Fruit fly (Drosophila melanogaster): ENCODE results near the gene PolrMT.

Gene PolrMT

DNA sequence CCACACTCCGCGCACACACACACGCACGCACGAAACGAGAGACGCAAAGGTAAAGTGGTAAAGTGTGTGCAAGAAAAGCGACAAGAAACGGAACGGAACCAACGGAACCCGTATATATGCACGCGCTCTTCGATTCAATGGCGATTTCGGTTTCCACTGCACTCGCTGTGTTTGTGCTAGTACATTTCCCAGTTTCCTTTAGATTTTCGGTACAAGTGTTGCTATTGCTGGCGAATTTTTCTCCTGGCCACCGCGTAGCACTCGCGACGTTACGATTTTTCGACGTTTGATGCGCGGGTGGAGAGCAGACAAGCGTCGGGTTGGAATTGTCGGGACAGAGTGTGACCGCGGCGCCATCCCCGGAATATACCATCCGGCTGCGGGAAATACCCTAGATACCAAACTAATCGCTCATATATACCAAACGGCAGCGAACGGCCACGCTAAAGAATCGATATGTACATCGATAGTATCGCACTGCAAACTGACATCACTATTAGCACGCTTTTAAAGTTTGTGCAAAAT, 30.6 kb downstream of the PolrMT start, which contains the start of the genes S and ast (continued):
- peak; percentile 49 for TF ChIP-seq pros (GFP tag; optimal IDR thresholded peaks at IDR 0.05)
- no peak for TF ChIP-seq B-H2 (GFP tag; optimal IDR thresholded peaks at IDR 0.05)
- TF ChIP-seq Kr (GFP tag; optimal IDR thresholded peaks at IDR 0.05) = no peak
- TF ChIP-seq disco-r (GFP tag; optimal IDR thresholded peaks at IDR 0.05) = no peak
- TF ChIP-seq chm (GFP tag; IDR thresholded peaks at IDR 0.05) = peak; percentile 78
- TF ChIP-seq CG6175 (GFP tag; IDR thresholded peaks at IDR 0.05) = no peak
- TF ChIP-seq Hr3 (GFP tag; optimal IDR thresholded peaks at IDR 0.05) = no peak
- no peak for TF ChIP-seq luna (GFP tag; optimal IDR thresholded peaks at IDR 0.05)
- TF ChIP-seq ato (GFP tag; IDR thresholded peaks at IDR 0.05; ENCODE audit: partially characterized antibody) = peak; percentile 95
- no peak for TF ChIP-seq Fer2 (tag; optimal IDR thresholded peaks at IDR 0.05)
- no peak for TF ChIP-seq Hr78 (GFP tag; optimal IDR thresholded peaks at IDR 0.05)
- TF ChIP-seq Abd-B (GFP tag; optimal IDR thresholded peaks at IDR 0.05) = no peak
- TF ChIP-seq CG2202 (tag; optimal IDR thresholded peaks at IDR 0.05) = peak; percentile 1
- no peak for TF ChIP-seq CG7357 (GFP tag; IDR thresholded peaks at IDR 0.05)
- TF ChIP-seq HmgD (GFP tag; optimal IDR thresholded peaks at IDR 0.05) = peak; percentile 62
- no peak for TF ChIP-seq tio (GFP tag; optimal IDR thresholded peaks at IDR 0.05)
- TF ChIP-seq Camta (GFP tag; optimal IDR thresholded peaks at IDR 0.05) = peak; percentile 48
- TF ChIP-seq vfl (GFP tag; optimal IDR thresholded peaks at IDR 0.05) = no peak
- no peak for TF ChIP-seq eyg (GFP tag; optimal IDR thresholded peaks at IDR 0.05)
- TF ChIP-seq CG17802 (tag; optimal IDR thresholded peaks at IDR 0.05) = no peak
- no peak for TF ChIP-seq salm (tag; optimal IDR thresholded peaks at IDR 0.05)
- TF ChIP-seq tna (GFP tag; IDR thresholded peaks at IDR 0.05; ENCODE audit: partially characterized antibody) = peak; percentile 95
- no peak for TF ChIP-seq CG30403 (GFP tag; optimal IDR thresholded peaks at IDR 0.05)
- TF ChIP-seq row (GFP tag; IDR thresholded peaks at IDR 0.05) = peak; percentile 68
- no peak for TF ChIP-seq Oaz (GFP tag; IDR thresholded peaks at IDR 0.05)
- peak; percentile 41 for TF ChIP-seq ewg (GFP tag; optimal IDR thresholded peaks at IDR 0.05)
- TF ChIP-seq CG7928 (GFP tag; optimal IDR thresholded peaks at IDR 0.05) = peak; percentile 27
- TF ChIP-seq eve (GFP tag; optimal IDR thresholded peaks at IDR 0.05) = no peak
- no peak for TF ChIP-seq ase (GFP tag; IDR thresholded peaks at IDR 0.05)
- TF ChIP-seq sens-2 (GFP tag; IDR thresholded peaks at IDR 0.05) = no peak
- TF ChIP-seq Hr51 (GFP tag; optimal IDR thresholded peaks at IDR 0.05) = peak; percentile 53 to 76
- peak; percentile 6 for TF ChIP-seq ATbp (GFP tag; optimal IDR thresholded peaks at IDR 0.05)
- peak; percentile 40 for TF ChIP-seq CG9876 (GFP tag; optimal IDR thresholded peaks at IDR 0.05)
- TF ChIP-seq CG16779 (GFP tag; IDR thresholded peaks at IDR 0.05) = peak; percentile 13; the same call in 1 of the 2 replicates
- peak; percentile 93 for TF ChIP-seq dm (GFP tag; optimal IDR thresholded peaks at IDR 0.05)
- TF ChIP-seq CHES-1-like (GFP tag; optimal IDR thresholded peaks at IDR 0.05) = peak; percentile 79
- TF ChIP-seq slp2 (GFP tag; optimal IDR thresholded peaks at IDR 0.05) = no peak
- TF ChIP-seq ems (GFP tag; optimal IDR thresholded peaks at IDR 0.05) = no peak
- TF ChIP-seq nmo (GFP tag; optimal IDR thresholded peaks at IDR 0.05) = peak; percentile 65
- TF ChIP-seq tll (GFP tag; optimal IDR thresholded peaks at IDR 0.05) = no peak
- no peak for TF ChIP-seq NfI (GFP tag; optimal IDR thresholded peaks at IDR 0.05)
- peak; percentile 39 for TF ChIP-seq PHDP (tag; optimal IDR thresholded peaks at IDR 0.05)
- peak; percentile 77 for TF ChIP-seq Hmr (GFP tag; optimal IDR thresholded peaks at IDR 0.05)
- TF ChIP-seq cwo (GFP tag; optimal IDR thresholded peaks at IDR 0.05) = no peak
- TF ChIP-seq Dp (GFP tag; optimal IDR thresholded peaks at IDR 0.05) = peak; percentile 65
- peak; percentile 98 for TF ChIP-seq CG16813 (GFP tag; IDR thresholded peaks at IDR 0.05; ENCODE audit: partially characterized antibody)
- no peak for TF ChIP-seq tap (tag; optimal IDR thresholded peaks at IDR 0.05)
- TF ChIP-seq CG11560 (tag; IDR thresholded peaks at IDR 0.05) = peak; percentile 51; the same call in 2 of the 3 replicates
- no peak for TF ChIP-seq Tbp (GFP tag; optimal IDR thresholded peaks at IDR 0.05)
- TF ChIP-seq gro (GFP tag; optimal IDR thresholded peaks at IDR 0.05) = peak; percentile 73
